Fruit fly (Drosophila melanogaster): ENCODE data around the gene UQCR-Q.

Gene UQCR-Q

dm6 chr3L:17465804-17466203 is 8.8 kb upstream of the UQCR-Q start, which contains the start of gene QIL1:
TSS of gene QIL1 (plus strand) at chr3L:17465945.
- no peak for TF ChIP-seq toe (GFP tag; optimal IDR thresholded peaks at IDR 0.05)
- no peak for TF ChIP-seq ovo (GFP tag; optimal IDR thresholded peaks at IDR 0.05)
- TF ChIP-seq bab1 (GFP tag; optimal IDR thresholded peaks at IDR 0.05) = peak; percentile 35

dm6 chr3L:17470110-17470509 is 4.5 kb upstream of the UQCR-Q start, which contains the start of gene SecCl:
TSS of gene SecCl (plus strand) at chr3L:17470127.
- TF ChIP-seq Hr96 (GFP tag; optimal IDR thresholded peaks at IDR 0.05) (no peak), CG11617 (GFP tag; optimal IDR thresholded peaks at IDR 0.05) (no peak), Crg-1 (GFP tag; optimal IDR thresholded peaks at IDR 0.05) (no peak), Clk (GFP tag; optimal IDR thresholded peaks at IDR 0.05) (no peak), pad (GFP tag; optimal IDR thresholded peaks at IDR 0.05) (no peak), ovo (GFP tag; optimal IDR thresholded peaks at IDR 0.05) (no peak), CG33017 (tag; optimal IDR thresholded peaks at IDR 0.05) (no peak), toe (GFP tag; optimal IDR thresholded peaks at IDR 0.05) (no peak), CG7101 (tag; optimal IDR thresholded peaks at IDR 0.05) (no peak), cic (GFP tag; optimal IDR thresholded peaks at IDR 0.05) (no peak)

- no peak for TF ChIP-seq Mnt (GFP tag; optimal IDR thresholded peaks at IDR 0.05)
- no peak for TF ChIP-seq bab1 (GFP tag; optimal IDR thresholded peaks at IDR 0.05)
- TF ChIP-seq CG7101 (tag; optimal IDR thresholded peaks at IDR 0.05) = no peak
- TF ChIP-seq CG12768 (GFP tag; optimal IDR thresholded peaks at IDR 0.05) = no peak
- no peak for TF ChIP-seq CG11617 (GFP tag; optimal IDR thresholded peaks at IDR 0.05)
- no peak for TF ChIP-seq ovo (GFP tag; optimal IDR thresholded peaks at IDR 0.05)
- TF ChIP-seq pad (GFP tag; optimal IDR thresholded peaks at IDR 0.05) = no peak
- TF ChIP-seq tj (GFP tag; optimal IDR thresholded peaks at IDR 0.05) = no peak
- no peak for TF ChIP-seq cnc (optimal IDR thresholded peaks at IDR 0.05)
- no peak for TF ChIP-seq CG1620 (GFP tag; optimal IDR thresholded peaks at IDR 0.05)
- TF ChIP-seq kay (GFP tag; ENCODE audit: borderline replicate concordance) = no peak
- TF ChIP-seq Hr96 (GFP tag; optimal IDR thresholded peaks at IDR 0.05) = no peak
- TF ChIP-seq CG5204 (GFP tag; optimal IDR thresholded peaks at IDR 0.05) = no peak
- TF ChIP-seq Clk (GFP tag; optimal IDR thresholded peaks at IDR 0.05) = no peak
These were observed 672 bp upstream of the UQCR-Q start for dm6 chr3L:17473889-17474288.

dm6 chr3L:17475979-17476393 is 1.4 kb downstream of the UQCR-Q start, which contains the start of gene CG34250:
TSS of gene CG34250 (plus strand) at chr3L:17476222.
- peak; percentile 42 for TF ChIP-seq ovo (GFP tag; optimal IDR thresholded peaks at IDR 0.05)
- peak; percentile 45 for TF ChIP-seq toe (GFP tag; optimal IDR thresholded peaks at IDR 0.05)
- peak; percentile 33 for TF ChIP-seq CG1620 (GFP tag; optimal IDR thresholded peaks at IDR 0.05)
- TF ChIP-seq Mnt (GFP tag; optimal IDR thresholded peaks at IDR 0.05) = peak; percentile 51
- TF ChIP-seq Hr96 (GFP tag; optimal IDR thresholded peaks at IDR 0.05) = no peak
- peak; percentile 80 for TF ChIP-seq kay (GFP tag; ENCODE audit: borderline replicate concordance)
- TF ChIP-seq bab1 (GFP tag; optimal IDR thresholded peaks at IDR 0.05) = peak; percentile 83
- TF ChIP-seq Clk (GFP tag; optimal IDR thresholded peaks at IDR 0.05) = no peak
- no peak for TF ChIP-seq CG5204 (GFP tag; optimal IDR thresholded peaks at IDR 0.05)
- TF ChIP-seq cnc (optimal IDR thresholded peaks at IDR 0.05) = no peak
- TF ChIP-seq CG14711 (tag; optimal IDR thresholded peaks at IDR 0.05) = peak; percentile 67
- TF ChIP-seq CG33017 (tag; optimal IDR thresholded peaks at IDR 0.05) = no peak
- TF ChIP-seq pad (GFP tag; optimal IDR thresholded peaks at IDR 0.05) = no peak
- no peak for TF ChIP-seq CG7101 (tag; optimal IDR thresholded peaks at IDR 0.05)
- peak; percentile 52 for TF ChIP-seq tj (GFP tag; optimal IDR thresholded peaks at IDR 0.05)
- TF ChIP-seq CG12768 (GFP tag; optimal IDR thresholded peaks at IDR 0.05) = no peak
- TF ChIP-seq cic (GFP tag; optimal IDR thresholded peaks at IDR 0.05) = peak; percentile 10
- TF ChIP-seq CG7045 (GFP tag; optimal IDR thresholded peaks at IDR 0.05) = peak; percentile 52
- TF ChIP-seq CG11617 (GFP tag; optimal IDR thresholded peaks at IDR 0.05) = peak; percentile 55
- TF ChIP-seq Crg-1 (GFP tag; optimal IDR thresholded peaks at IDR 0.05) = peak; percentile 51

dm6 chr3L:17476496-17476895 is 1.9 kb downstream of the UQCR-Q start:
- TF ChIP-seq CG14711 (tag; optimal IDR thresholded peaks at IDR 0.05) (no peak), tj (GFP tag; optimal IDR thresholded peaks at IDR 0.05) (no peak)

dm6 chr3L:17478826-17479225 is 4.3 kb downstream of the UQCR-Q start, which contains the start of the genes CG13733 and qjt:
TSS of gene CG13733 (minus strand) at chr3L:17478926.
TSS of gene qjt (plus strand) at chr3L:17479096.
- no peak for TF ChIP-seq Crg-1 (GFP tag; optimal IDR thresholded peaks at IDR 0.05)
- no peak for TF ChIP-seq Hr96 (GFP tag; optimal IDR thresholded peaks at IDR 0.05)
- no peak for TF ChIP-seq kay (GFP tag; ENCODE audit: borderline replicate concordance)
- TF ChIP-seq bab1 (GFP tag; optimal IDR thresholded peaks at IDR 0.05) = no peak
- TF ChIP-seq CG33017 (tag; optimal IDR thresholded peaks at IDR 0.05) = no peak
- no peak for TF ChIP-seq CG5204 (GFP tag; optimal IDR thresholded peaks at IDR 0.05)
- no peak for TF ChIP-seq CG7101 (tag; optimal IDR thresholded peaks at IDR 0.05)
- no peak for TF ChIP-seq CG12768 (GFP tag; optimal IDR thresholded peaks at IDR 0.05)
- no peak for TF ChIP-seq pad (GFP tag; optimal IDR thresholded peaks at IDR 0.05)

dm6 chr3L:17485280-17485792 is 10.8 kb downstream of the UQCR-Q start:
- TF ChIP-seq kay (GFP tag; ENCODE audit: borderline replicate concordance) (peak; percentile 88), CG7101 (tag; optimal IDR thresholded peaks at IDR 0.05) (peak; percentile 64), CG7045 (GFP tag; optimal IDR thresholded peaks at IDR 0.05) (no peak), toe (GFP tag; optimal IDR thresholded peaks at IDR 0.05) (no peak), cnc (optimal IDR thresholded peaks at IDR 0.05) (no peak), tj (GFP tag; optimal IDR thresholded peaks at IDR 0.05) (no peak), Crg-1 (GFP tag; optimal IDR thresholded peaks at IDR 0.05) (peak; percentile 55), CG12768 (GFP tag; optimal IDR thresholded peaks at IDR 0.05) (no peak), Clk (GFP tag; optimal IDR thresholded peaks at IDR 0.05) (no peak), ovo (GFP tag; optimal IDR thresholded peaks at IDR 0.05) (peak; percentile 23), cic (GFP tag; optimal IDR thresholded peaks at IDR 0.05) (no peak), CG5204 (GFP tag; optimal IDR thresholded peaks at IDR 0.05) (no peak), Hr96 (GFP tag; optimal IDR thresholded peaks at IDR 0.05) (peak; percentile 36), CG11617 (GFP tag; optimal IDR thresholded peaks at IDR 0.05) (peak; percentile 35), CG1620 (GFP tag; optimal IDR thresholded peaks at IDR 0.05) (no peak), bab1 (GFP tag; optimal IDR thresholded peaks at IDR 0.05) (no peak), CG14711 (tag; optimal IDR thresholded peaks at IDR 0.05) (peak; percentile 2), CG33017 (tag; optimal IDR thresholded peaks at IDR 0.05) (peak; percentile 18), pad (GFP tag; optimal IDR thresholded peaks at IDR 0.05) (peak; percentile 43), Mnt (GFP tag; optimal IDR thresholded peaks at IDR 0.05) (no peak)
